Worm (Caenorhabditis elegans): Measurements from ENCODE around the gene oac-39.
A peak's percentile ranks its signal among the peaks of the same experiment; 100 is the strongest.

The oac-39 gene

ce11 chrV:295802-296201 is 44.2 kb upstream of the oac-39 start:
- TF ChIP-seq repo-1 (tag; optimal IDR thresholded peaks at IDR 0.05), result no peak
- TF ChIP-seq dpl-1 (GFP tag; optimal IDR thresholded peaks at IDR 0.05), result no peak
- TF ChIP-seq zfh-2 (GFP tag; conservative IDR thresholded peaks at IDR 0.05), result peak; percentile 74
- TF ChIP-seq Y67H2A.10 (GFP tag; conservative IDR thresholded peaks at IDR 0.05), result no peak
- no peak for TF ChIP-seq F33H1.4 (GFP tag; IDR thresholded peaks at IDR 0.05)
- TF ChIP-seq sptf-2 (GFP tag; optimal IDR thresholded peaks at IDR 0.05), result no peak

- TF ChIP-seq ceh-40 (GFP tag; IDR thresholded peaks at IDR 0.05), result no peak
- no peak for TF ChIP-seq Y56A3A.18 (GFP tag; IDR thresholded peaks at IDR 0.05)
- TF ChIP-seq nfyb-1 (GFP tag; IDR thresholded peaks at IDR 0.05), result 0 out of 2 replicates have a peak, but pooled peaks have one; percentile 56
- TF ChIP-seq Y53F4B.3 (GFP tag; IDR thresholded peaks at IDR 0.05), result no peak
Measured at ce11 chrV:285298-285697, 33.7 kb upstream of the oac-39 start.

ce11 chrV:284808-285207 is 33.3 kb upstream of the oac-39 start:
- no peak for TF ChIP-seq unc-62 (GFP tag; optimal IDR thresholded peaks at IDR 0.05)
- TF ChIP-seq C06A6.2 (GFP tag; conservative IDR thresholded peaks at IDR 0.05), result no peak
- no peak for TF ChIP-seq mxl-1 (tag; optimal IDR thresholded peaks at IDR 0.05)
- no peak for TF ChIP-seq ekl-4 (GFP tag; IDR thresholded peaks at IDR 0.05)
- no peak for TF ChIP-seq ztf-25 (GFP tag; IDR thresholded peaks at IDR 0.05)
- no peak for TF ChIP-seq F22D6.2 (tag; optimal IDR thresholded peaks at IDR 0.05)
- TF ChIP-seq zim-3 (tag; optimal IDR thresholded peaks at IDR 0.05), result no peak
- no peak for TF ChIP-seq snpc-1.1 (tag; optimal IDR thresholded peaks at IDR 0.05; ENCODE audit: insufficient read depth)
- peak; percentile 8 for TF ChIP-seq somi-1 (GFP tag; optimal IDR thresholded peaks at IDR 0.05)
- TF ChIP-seq F37B4.10 (GFP tag; IDR thresholded peaks at IDR 0.05), result no peak
- no peak for TF ChIP-seq F57A8.1 (GFP tag; optimal IDR thresholded peaks at IDR 0.05)
- no peak for TF ChIP-seq lin-54 (GFP tag; optimal IDR thresholded peaks at IDR 0.05)
- TF ChIP-seq let-607 (tag; optimal IDR thresholded peaks at IDR 0.05), result no peak
- TF ChIP-seq ceh-27 (GFP tag; optimal IDR thresholded peaks at IDR 0.05), result peak; percentile 24
- no peak for TF ChIP-seq rcor-1 (GFP tag; IDR thresholded peaks at IDR 0.05)
- TF ChIP-seq Y56A3A.18 (GFP tag; IDR thresholded peaks at IDR 0.05), result no peak

- TF ChIP-seq dpl-1 (GFP tag; optimal IDR thresholded peaks at IDR 0.05) (no peak), hsf-1 (GFP tag; IDR thresholded peaks at IDR 0.05) (no peak), efl-1 (GFP tag; optimal IDR thresholded peaks at IDR 0.05) (no peak)
Measured at ce11 chrV:283953-284352, 32.4 kb upstream of the oac-39 start.

ce11 chrV:281616-282015 is 30.1 kb upstream of the oac-39 start, which contains the start of gene npr-5:
Gene npr-5 (minus strand): TSS chrV:281716.
- TF ChIP-seq ceh-100 (GFP tag; IDR thresholded peaks at IDR 0.05), result no peak

ce11 chrV:281111-281510 is 29.6 kb upstream of the oac-39 start:
- no peak for TF ChIP-seq rpc-1 (optimal IDR thresholded peaks at IDR 0.05)
- TF ChIP-seq rpc-1 (tag; optimal IDR thresholded peaks at IDR 0.05), result no peak
- no peak for TF ChIP-seq sptf-2 (GFP tag; optimal IDR thresholded peaks at IDR 0.05)
- no peak for TF ChIP-seq nhr-80 (tag; optimal IDR thresholded peaks at IDR 0.05)
- TF ChIP-seq hsf-1 (GFP tag; IDR thresholded peaks at IDR 0.05), result no peak
- no peak for TF ChIP-seq dpl-1 (GFP tag; optimal IDR thresholded peaks at IDR 0.05)
- no peak for TF ChIP-seq hmg-1.2 (GFP tag; IDR thresholded peaks at IDR 0.05)
- TF ChIP-seq ztf-3 (GFP tag; optimal IDR thresholded peaks at IDR 0.05), result no peak
- TF ChIP-seq Y53G8AR.9 (GFP tag; conservative IDR thresholded peaks at IDR 0.05), result no peak
- TF ChIP-seq bed-1 (GFP tag; IDR thresholded peaks at IDR 0.05), result no peak
- no peak for TF ChIP-seq attf-3 (GFP tag; conservative IDR thresholded peaks at IDR 0.05)
- no peak for TF ChIP-seq unc-62 (GFP tag; optimal IDR thresholded peaks at IDR 0.05)
- no peak for TF ChIP-seq lag-1 (GFP tag; IDR thresholded peaks at IDR 0.05)
